Fruit fly (Drosophila melanogaster) Kc167 (cell line): ENCODE measurements around the gene CG33258.

Experiments used
- Myc ChIP-seq: fragments of >200 bp; optimal IDR thresholded peaks from 2 replicates; lab custom pipeline; 2017; ENCODE audit warnings: missing external identifiers
- Sin3A ChIP-seq: fragments of >200 bp; optimal IDR thresholded peaks from 2 replicates; lab custom pipeline; 2018; ENCODE audit warnings: missing external identifiers
- h ChIP-seq: fragments of >200 bp; optimal IDR thresholded peaks from 3 replicates; lab custom pipeline; 2018; ENCODE audit warnings: missing external identifiers
- insv ChIP-seq: fragments of >200 bp; optimal IDR thresholded peaks from 3 replicates; lab custom pipeline; 2018; ENCODE audit warnings: missing external identifiers
- psq ChIP-seq: fragments of >200 bp; optimal IDR thresholded peaks from 2 replicates; lab custom pipeline; 2017; ENCODE audit warnings: missing external identifiers

DNA sequence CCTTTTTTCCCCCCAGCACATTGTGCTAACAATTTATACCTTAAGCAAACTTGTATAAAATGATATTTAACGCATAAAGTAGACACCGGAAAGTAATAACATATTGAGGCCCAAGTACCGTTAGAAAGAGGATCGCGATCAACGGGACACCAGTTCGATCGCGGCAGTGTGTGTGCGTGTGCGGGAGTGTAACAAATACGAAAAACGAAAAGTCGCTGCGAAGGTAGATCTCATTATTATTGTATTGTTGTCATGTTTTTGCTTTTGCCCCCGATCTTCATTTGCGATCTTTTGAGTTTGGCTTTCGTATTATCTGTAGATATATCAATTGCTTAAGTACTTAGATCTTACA lies 49.7 kb downstream of the CG33258 start:
- TF ChIP-seq h (lab: Kevin White, UChicago) (no peak), psq (lab: Kevin White, UChicago) (no peak), Sin3A (lab: Kevin White, UChicago) (no peak), insv (lab: Kevin White, UChicago) (no peak), Myc (lab: Kevin White, UChicago) (no peak)
